Worm (Caenorhabditis elegans) whole organism, L3 larva: Measurements from ENCODE around the gene dph-3.
"Not testable (repeated sequence)": the region's sequence is repeated elsewhere in the genome, so short reads cannot be mapped to it uniquely, and the experiment has no call there.

Experiments
- R02D3.7 ChIP-seq: fragments of 150-350 bp; optimal IDR thresholded peaks from 2 replicates; lab custom pipeline; 2014; ENCODE audit warnings: missing biosample characterization, missing genetic modification characterization
- aly-2 ChIP-seq: fragments of 150-350 bp; optimal IDR thresholded peaks from 2 replicates; lab custom pipeline; 2014; ENCODE audit warnings: missing biosample characterization, missing genetic modification characterization
- ama-1 ChIP-seq: fragments of 150-350 bp; optimal IDR thresholded peaks from 2 replicates; lab custom pipeline; 2018
- ceh-16 ChIP-seq: sonication (generic microtip); optimal IDR thresholded peaks from 2 replicates; lab custom pipeline; 2017; ENCODE audit warnings: missing biosample characterization, missing genetic modification characterization
- ceh-28 ChIP-seq: fragments of 150-350 bp; optimal IDR thresholded peaks from 2 replicates; lab custom pipeline; 2014; ENCODE audit warnings: missing biosample characterization, missing genetic modification reagents, missing genetic modification characterization
- ceh-82 ChIP-seq: fragments of 150-350 bp; optimal IDR thresholded peaks from 2 replicates; lab custom pipeline; 2014; ENCODE audit warnings: missing biosample characterization, missing genetic modification characterization
- ceh-9 ChIP-seq: sonication (generic microtip); optimal IDR thresholded peaks from 2 replicates; lab custom pipeline; 2018; ENCODE audit warnings: missing biosample characterization, missing genetic modification characterization
- daf-12 ChIP-seq: fragments of 150-350 bp; optimal IDR thresholded peaks from 2 replicates; lab custom pipeline; 2014; ENCODE audit warnings: missing biosample characterization, missing genetic modification reagents, missing genetic modification characterization
- egl-5 ChIP-seq: fragments of 150-350 bp; optimal IDR thresholded peaks from 2 replicates; lab custom pipeline; 2017; ENCODE audit warnings: missing biosample characterization, missing genetic modification reagents, missing genetic modification characterization, inconsistent platforms
- elt-1 ChIP-seq: fragments of 150-350 bp; optimal IDR thresholded peaks from 2 replicates; lab custom pipeline; 2014; ENCODE audit warnings: missing biosample characterization, missing genetic modification characterization
- elt-2 ChIP-seq: sonication (generic microtip); optimal IDR thresholded peaks from 2 replicates; lab custom pipeline; 2016; ENCODE audit warnings: missing genetic modification reagents, mild to moderate bottlenecking, missing genetic modification characterization, missing compliant biosample characterization
- elt-3 ChIP-seq, 3 experiments: fragments of 150-350 bp in 1 of 3; sonication (generic microtip) in 2 of 3; optimal IDR thresholded peaks; 2 replicates in 2 of 3; 4 replicates in 1 of 3; lab custom pipeline; 2014 to 2017; ENCODE audit warnings: missing biosample characterization in 3 of 3, missing genetic modification characterization in 3 of 3
- fkh-10 ChIP-seq: sonication (generic microtip); optimal IDR thresholded peaks from 2 replicates; lab custom pipeline; 2017; ENCODE audit warnings: missing biosample characterization, missing genetic modification reagents, missing genetic modification characterization
- fkh-2 ChIP-seq: fragments of 150-350 bp; optimal IDR thresholded peaks from 2 replicates; lab custom pipeline; 2014; ENCODE audit warnings: missing biosample characterization, missing genetic modification reagents, missing genetic modification characterization
- fos-1 ChIP-seq: fragments of 150-350 bp; optimal IDR thresholded peaks from 2 replicates; lab custom pipeline; 2014; ENCODE audit warnings: missing biosample characterization, missing genetic modification characterization
- jun-1 ChIP-seq: fragments of 150-350 bp; optimal IDR thresholded peaks from 2 replicates; lab custom pipeline; 2014; ENCODE audit warnings: missing biosample characterization, missing genetic modification reagents, missing genetic modification characterization
- lin-39 ChIP-seq: fragments of 150-350 bp; optimal IDR thresholded peaks from 2 replicates; lab custom pipeline; 2018; ENCODE audit warnings: missing biosample characterization, missing genetic modification reagents, missing genetic modification characterization
- mml-1 ChIP-seq: fragments of 150-350 bp; sonication (generic microtip); optimal IDR thresholded peaks from 3 replicates; lab custom pipeline; 2014; ENCODE audit warnings: missing biosample characterization, missing genetic modification characterization
- nfya-1 ChIP-seq: sonication (generic microtip); optimal IDR thresholded peaks from 2 replicates; lab custom pipeline; 2017; ENCODE audit warnings: missing genetic modification characterization, mild to moderate bottlenecking, missing compliant biosample characterization, antibody characterized with exemption, moderate library complexity; ENCODE audit not compliant: insufficient read depth
- nhr-11 ChIP-seq: fragments of 150-350 bp; optimal IDR thresholded peaks from 2 replicates; lab custom pipeline; 2014; ENCODE audit warnings: missing biosample characterization, missing genetic modification characterization
- nhr-23 ChIP-seq: fragments of 150-350 bp; optimal IDR thresholded peaks from 2 replicates; lab custom pipeline; 2014; ENCODE audit warnings: missing biosample characterization, missing genetic modification reagents, missing genetic modification characterization
- nhr-237 ChIP-seq: fragments of 150-350 bp; optimal IDR thresholded peaks from 2 replicates; lab custom pipeline; 2014; ENCODE audit warnings: missing biosample characterization, missing genetic modification characterization
- nhr-25 ChIP-seq: sonication (generic microtip); optimal IDR thresholded peaks from 2 replicates; lab custom pipeline; 2017; ENCODE audit warnings: missing biosample characterization, missing genetic modification characterization
- nhr-28 ChIP-seq: fragments of 150-350 bp; optimal IDR thresholded peaks from 2 replicates; lab custom pipeline; 2014; ENCODE audit warnings: missing biosample characterization, missing genetic modification characterization
- nhr-43 ChIP-seq: sonication (generic microtip); optimal IDR thresholded peaks from 2 replicates; lab custom pipeline; 2016; ENCODE audit warnings: mild to moderate bottlenecking, missing genetic modification characterization, missing compliant biosample characterization; ENCODE audit not compliant: poor library complexity, severe bottlenecking
- nhr-67 ChIP-seq: fragments of 150-350 bp; optimal IDR thresholded peaks from 2 replicates; lab custom pipeline; 2014; ENCODE audit warnings: missing biosample characterization, missing genetic modification characterization
- nhr-76 ChIP-seq: fragments of 150-350 bp; sonication (generic microtip); optimal IDR thresholded peaks from 5 replicates; lab custom pipeline; 2014; ENCODE audit warnings: missing biosample characterization, missing genetic modification characterization
- nhr-77 ChIP-seq: fragments of 150-350 bp; optimal IDR thresholded peaks from 2 replicates; lab custom pipeline; 2014; ENCODE audit warnings: missing biosample characterization, missing genetic modification characterization
- pha-4 ChIP-seq: fragments of 150-350 bp; optimal IDR thresholded peaks from 2 replicates; lab custom pipeline; 2014; ENCODE audit warnings: missing biosample characterization, missing genetic modification reagents, missing genetic modification characterization
- pqm-1 ChIP-seq: fragments of 150-350 bp; optimal IDR thresholded peaks from 2 replicates; lab custom pipeline; 2017; ENCODE audit warnings: missing biosample characterization, missing genetic modification characterization, inconsistent platforms
- sea-2 ChIP-seq: fragments of 150-350 bp; sonication (generic microtip); optimal IDR thresholded peaks from 4 replicates; lab custom pipeline; 2014; ENCODE audit warnings: missing biosample characterization, missing genetic modification reagents, missing genetic modification characterization
- skn-1 ChIP-seq: fragments of 150-350 bp; optimal IDR thresholded peaks from 2 replicates; lab custom pipeline; 2014; ENCODE audit warnings: missing biosample characterization, missing genetic modification characterization
- snpc-4 ChIP-seq: fragments of 150-350 bp; optimal IDR thresholded peaks from 2 replicates; lab custom pipeline; 2014; ENCODE audit warnings: missing biosample characterization, missing genetic modification characterization
- tbx-2 ChIP-seq: sonication (generic microtip); optimal IDR thresholded peaks from 2 replicates; lab custom pipeline; 2016; ENCODE audit warnings: mild to moderate bottlenecking, missing genetic modification characterization, missing compliant biosample characterization
- unc-62 ChIP-seq: fragments of 150-350 bp; sonication (generic microtip); optimal IDR thresholded peaks from 4 replicates; lab custom pipeline; 2014; ENCODE audit warnings: missing biosample characterization, missing genetic modification reagents, missing genetic modification characterization
- zag-1 ChIP-seq: fragments of 150-350 bp; optimal IDR thresholded peaks from 2 replicates; lab custom pipeline; 2014; ENCODE audit warnings: missing biosample characterization, missing genetic modification characterization
- ztf-4 ChIP-seq: fragments of 150-350 bp; optimal IDR thresholded peaks from 2 replicates; lab custom pipeline; 2014; ENCODE audit warnings: missing biosample characterization, missing genetic modification characterization

dph-3 gene

ce11 chrIV:9682514-9682913 is 24.4 kb upstream of the dph-3 start, which contains the start of gene ins-7:
TSS of gene ins-7 (minus strand) at chrIV:9682845.
- TF ChIP-seq elt-2 (peak; percentile 91), pqm-1 (peak; percentile 34), ceh-16 (tag; lab: Kevin White, UChicago) (no peak)
- TF ChIP-seq, all 47 proteins: peak for 2

ce11 chrIV:9683433-9683832 is 23.5 kb upstream of the dph-3 start, which contains the start of the genes htas-1 and ZK1251.3:
TSS of gene htas-1 (minus strand) at chrIV:9683533.
TSS of gene ZK1251.3 (plus strand) at chrIV:9683658.
- no peak for TF ChIP-seq pha-4 (tag; lab: Kevin White, UChicago)
- no peak for TF ChIP-seq nhr-25 (tag; lab: Kevin White, UChicago)
- no peak for TF ChIP-seq ztf-4 (tag; lab: Kevin White, UChicago)
- no peak for TF ChIP-seq nfya-1 (tag; lab: Kevin White, UChicago)
- no peak for TF ChIP-seq nhr-77 (tag; lab: Kevin White, UChicago)
- TF ChIP-seq nhr-11: no peak
- no peak for TF ChIP-seq ceh-82 (tag; lab: Kevin White, UChicago)
- no peak for TF ChIP-seq snpc-4 (tag; lab: Kevin White, UChicago)
- TF ChIP-seq, all 47 proteins: peak for 0

ce11 chrIV:9688715-9689114 is 18.2 kb upstream of the dph-3 start, which contains the start of gene msp-76:
TSS of gene msp-76 (plus strand) at chrIV:9689015.
- TF ChIP-seq lin-39 (tag; lab: Kevin White, UChicago); ama-1 (lab: Kevin White, UChicago); elt-3 (tag; optimal IDR thresholded peaks at IDR 0.05; lab: Kevin White, UChicago): not testable (repeated sequence)

ce11 chrIV:9690644-9691043 is 16.3 kb upstream of the dph-3 start, which contains the start of gene sdz-36:
TSS of gene sdz-36 (plus strand) at chrIV:9690944.
- TF ChIP-seq R02D3.7 (tag; lab: Kevin White, UChicago): no peak
- no peak for TF ChIP-seq skn-1
- TF ChIP-seq nhr-28 (tag; lab: Kevin White, UChicago): no peak
- no peak for TF ChIP-seq nhr-23 (tag; lab: Kevin White, UChicago)
- TF ChIP-seq elt-1 (tag; lab: Kevin White, UChicago): no peak
- TF ChIP-seq pqm-1: no peak
- TF ChIP-seq, all 47 proteins: peak for 0

- no peak for TF ChIP-seq R02D3.7 (tag; lab: Kevin White, UChicago)
- no peak for TF ChIP-seq nhr-23 (tag; lab: Kevin White, UChicago)
- no peak for TF ChIP-seq tbx-2 (tag; lab: Kevin White, UChicago)
- no peak for TF ChIP-seq zag-1 (tag; lab: Kevin White, UChicago)
- no peak for TF ChIP-seq nhr-11
- no peak for TF ChIP-seq nhr-237 (tag; lab: Kevin White, UChicago)
- TF ChIP-seq aly-2: no peak
- no peak for TF ChIP-seq nhr-43 (tag; lab: Kevin White, UChicago)
- TF ChIP-seq daf-12 (tag; lab: Kevin White, UChicago): no peak
- no peak for TF ChIP-seq nhr-25 (tag; lab: Kevin White, UChicago)
- TF ChIP-seq elt-1 (tag; lab: Kevin White, UChicago): no peak
- TF ChIP-seq pqm-1: no peak
- no peak for TF ChIP-seq nhr-76 (tag; lab: Kevin White, UChicago)
- TF ChIP-seq ceh-9 (tag; lab: Kevin White, UChicago): no peak
- TF ChIP-seq mml-1 (tag; lab: Kevin White, UChicago): no peak
- TF ChIP-seq, all 47 proteins: peak for 0
These were observed 14.1 kb upstream of the dph-3 start, which contains the start of gene twk-9 for ce11 chrIV:9692874-9693273. TSS of gene twk-9 (plus strand) at chrIV:9693174.

- no peak for TF ChIP-seq fkh-2 (tag; lab: Kevin White, UChicago)
- no peak for TF ChIP-seq unc-62
- TF ChIP-seq fos-1 (tag; lab: Kevin White, UChicago): no peak
- TF ChIP-seq sea-2: no peak
- TF ChIP-seq ceh-16 (tag; lab: Kevin White, UChicago): no peak
- TF ChIP-seq ceh-82 (tag; lab: Kevin White, UChicago): no peak
- no peak for TF ChIP-seq nhr-43 (tag; lab: Kevin White, UChicago)
- no peak for TF ChIP-seq pha-4 (tag; lab: Kevin White, UChicago)
- TF ChIP-seq lin-39 (tag; lab: Kevin White, UChicago): no peak
- TF ChIP-seq ama-1 (lab: Kevin White, UChicago): no peak
- no peak for TF ChIP-seq nhr-67 (tag; lab: Kevin White, UChicago)
- TF ChIP-seq fkh-10 (GFP tag; lab: Kevin White, UChicago): no peak
- no peak for TF ChIP-seq jun-1 (tag; lab: Kevin White, UChicago)
- TF ChIP-seq ceh-28 (tag; lab: Kevin White, UChicago): no peak
- no peak for TF ChIP-seq egl-5
- TF ChIP-seq, all 47 proteins: peak for 0
These were observed 10.4 kb upstream of the dph-3 start for ce11 chrIV:9696513-9696912.
